Worm (Caenorhabditis elegans): ENCODE results near the gene unc-18.

- no peak for TF ChIP-seq ama-1 (optimal IDR thresholded peaks at IDR 0.05)
- no peak for TF ChIP-seq ama-1 (GFP tag; optimal IDR thresholded peaks at IDR 0.05)
- TF ChIP-seq sea-2 (GFP tag; IDR thresholded peaks at IDR 0.05), result no peak
- no peak for TF ChIP-seq snpc-3.4 (tag; optimal IDR thresholded peaks at IDR 0.05)
Observed at ce11 chrX:7651219-7651958, 31.3 kb upstream of the unc-18 start.
